Fruit fly (Drosophila melanogaster): ENCODE measurements around the gene ver.

Gene ver

DNA sequence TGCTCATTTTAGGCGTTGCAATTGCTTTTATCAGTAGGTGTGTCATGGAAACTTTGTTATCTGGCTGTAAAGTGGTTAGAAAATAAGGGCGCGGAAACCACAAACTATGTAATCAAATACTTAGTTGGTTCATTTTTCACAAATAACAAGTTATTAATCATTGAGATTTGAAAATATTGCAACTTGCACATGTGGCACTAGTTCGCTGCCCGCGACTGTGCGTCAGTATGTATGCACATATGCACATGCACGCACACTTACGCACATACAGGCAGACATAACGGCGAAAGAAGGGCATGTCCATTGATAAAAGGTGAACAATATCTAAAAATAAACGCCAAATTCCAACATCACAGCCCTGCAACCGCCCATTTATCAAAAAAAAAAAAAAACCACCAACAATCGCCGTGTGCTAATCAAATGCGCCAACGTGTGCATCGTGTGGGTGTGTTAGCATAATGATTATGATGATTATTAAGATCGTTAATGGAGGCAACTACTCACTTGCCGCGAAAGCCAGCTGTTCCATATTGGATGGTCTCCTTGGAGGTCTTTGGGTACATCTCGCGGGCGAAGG, 5.7 kb downstream of the ver start (continued):
- TF ChIP-seq eg (GFP tag; IDR thresholded peaks at IDR 0.05) (peak; percentile 86), CG3032 (tag; optimal IDR thresholded peaks at IDR 0.05) (peak; percentile 46), CG31627 (GFP tag; optimal IDR thresholded peaks at IDR 0.05) (peak; percentile 73), CG3919 (GFP tag; optimal IDR thresholded peaks at IDR 0.05) (peak; percentile 67), spab (GFP tag; optimal IDR thresholded peaks at IDR 0.05) (peak; percentile 51), esn (GFP tag; optimal IDR thresholded peaks at IDR 0.05) (peak; percentile 79), CG8119 (GFP tag; IDR thresholded peaks at IDR 0.05) (peak; percentile 71; the same call in 2 of the 3 replicates), ss (GFP tag; optimal IDR thresholded peaks at IDR 0.05) (peak; percentile 43 to 45), acj6 (GFP tag; optimal IDR thresholded peaks at IDR 0.05) (peak; percentile 69), CG32006 (GFP tag; optimal IDR thresholded peaks at IDR 0.05) (peak; percentile 65), svp (GFP tag) (no peak), vri (GFP tag; optimal IDR thresholded peaks at IDR 0.05) (peak; percentile 71), CG8632 (GFP tag; optimal IDR thresholded peaks at IDR 0.05) (peak; percentile 61), CG7368 (GFP tag; optimal IDR thresholded peaks at IDR 0.05) (peak; percentile 48), Eip93F (GFP tag; optimal IDR thresholded peaks at IDR 0.05) (peak; percentile 65), pdm3 (GFP tag; optimal IDR thresholded peaks at IDR 0.05) (peak; percentile 70), CG10631 (GFP tag; optimal IDR thresholded peaks at IDR 0.05) (peak; percentile 44), CG10669 (GFP tag; optimal IDR thresholded peaks at IDR 0.05) (peak; percentile 59), Ets21C (GFP tag; optimal IDR thresholded peaks at IDR 0.05) (peak; percentile 60), CG15336 (GFP tag; IDR thresholded peaks at IDR 0.05) (peak; percentile 60), fd59A (GFP tag; optimal IDR thresholded peaks at IDR 0.05) (no peak), CG16779 (tag; optimal IDR thresholded peaks at IDR 0.05) (peak; percentile 40), Hr38 (GFP tag; optimal IDR thresholded peaks at IDR 0.05) (no peak), dac (GFP tag; optimal IDR thresholded peaks at IDR 0.05) (peak; percentile 47), CG6854 (GFP tag; optimal IDR thresholded peaks at IDR 0.05) (peak; percentile 9), CG34406 (GFP tag; optimal IDR thresholded peaks at IDR 0.05) (peak; percentile 62), achi (GFP tag; optimal IDR thresholded peaks at IDR 0.05) (peak; percentile 55), CG8319 (GFP tag; optimal IDR thresholded peaks at IDR 0.05) (peak; percentile 21), CG11294 (GFP tag; IDR thresholded peaks at IDR 0.05) (peak; percentile 64), Lpt (GFP tag; optimal IDR thresholded peaks at IDR 0.05) (peak; percentile 40), Met (GFP tag; optimal IDR thresholded peaks at IDR 0.05) (peak; percentile 74), CG6808 (GFP tag; optimal IDR thresholded peaks at IDR 0.05) (peak; percentile 51), CG11902 (GFP tag; optimal IDR thresholded peaks at IDR 0.05) (peak; percentile 18), lz (GFP tag; optimal IDR thresholded peaks at IDR 0.05) (peak; percentile 61)

DNA sequence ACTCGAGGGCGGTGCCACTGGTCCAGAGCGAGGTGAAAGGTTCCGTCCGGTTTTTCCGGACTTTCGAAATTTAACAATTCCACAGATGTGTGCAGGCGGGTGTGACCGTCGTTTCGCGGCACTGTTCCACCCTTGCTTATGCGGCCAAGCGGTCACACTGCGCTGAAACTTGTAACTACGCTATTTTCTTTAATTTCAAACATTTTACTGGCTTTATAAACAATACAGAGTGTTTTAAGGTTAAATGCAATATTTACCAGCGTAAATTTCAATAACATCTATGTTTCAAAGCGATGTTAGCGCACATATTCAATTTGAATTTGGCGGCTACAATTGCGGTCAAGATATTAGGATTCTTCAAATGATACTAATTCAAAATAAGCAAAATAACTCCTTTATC, 6.3 kb downstream of the ver start, which contains the start of gene nst:
Gene nst (minus strand): TSS at position 128 of the 400 bp plus-strand sequence.
- peak; percentile 7 for TF ChIP-seq lz (GFP tag; optimal IDR thresholded peaks at IDR 0.05)
- peak; percentile 48 for TF ChIP-seq Eip78C (GFP tag)
- TF ChIP-seq OdsH (GFP tag; optimal IDR thresholded peaks at IDR 0.05), result peak; percentile 3
- TF ChIP-seq CG8632 (GFP tag; optimal IDR thresholded peaks at IDR 0.05), result no peak
- peak; percentile 87 for TF ChIP-seq svp (GFP tag)
- TF ChIP-seq CG6792 (GFP tag; optimal IDR thresholded peaks at IDR 0.05), result no peak
- no peak for TF ChIP-seq CG16779 (tag; optimal IDR thresholded peaks at IDR 0.05)
- peak; percentile 24 for TF ChIP-seq esn (GFP tag; optimal IDR thresholded peaks at IDR 0.05)
- TF ChIP-seq acj6 (GFP tag; optimal IDR thresholded peaks at IDR 0.05), result peak; percentile 2
- TF ChIP-seq CG1621 (tag; optimal IDR thresholded peaks at IDR 0.05), result peak; percentile 90
- TF ChIP-seq Met (GFP tag; optimal IDR thresholded peaks at IDR 0.05), result peak; percentile 18

DNA sequence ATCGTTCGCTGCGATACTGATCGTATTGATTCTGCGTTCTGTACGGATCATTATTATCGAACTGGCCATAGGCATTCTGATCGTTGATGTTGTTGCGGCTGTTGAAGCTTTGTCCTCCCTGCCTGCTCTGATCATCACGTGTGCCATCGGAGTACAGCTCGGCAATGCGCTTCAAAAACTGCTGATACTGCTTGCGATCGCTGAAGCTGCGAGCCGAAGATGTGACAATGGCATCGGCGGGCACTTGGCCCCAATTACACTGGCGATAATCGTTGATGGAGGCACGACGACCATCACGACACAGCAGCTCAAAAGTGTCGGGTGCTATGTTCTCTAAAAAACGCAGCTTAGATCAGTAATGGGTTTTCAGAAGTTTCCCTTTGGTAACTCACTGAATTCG, 8.4 kb downstream of the ver start:
- no peak for TF ChIP-seq Lpt (GFP tag; optimal IDR thresholded peaks at IDR 0.05)
- no peak for TF ChIP-seq CG8319 (GFP tag; optimal IDR thresholded peaks at IDR 0.05)
- TF ChIP-seq svp (GFP tag), result peak; percentile 92
- TF ChIP-seq Ets96B (tag; optimal IDR thresholded peaks at IDR 0.05), result no peak
- no peak for TF ChIP-seq Sox102F (GFP tag; optimal IDR thresholded peaks at IDR 0.05)

Data from whole organism, prepupa.